Fruit fly (Drosophila melanogaster): ENCODE results near the gene CG13049.
A peak's percentile ranks its signal among the peaks of the same experiment; 100 is the strongest.

The CG13049 gene

DNA sequence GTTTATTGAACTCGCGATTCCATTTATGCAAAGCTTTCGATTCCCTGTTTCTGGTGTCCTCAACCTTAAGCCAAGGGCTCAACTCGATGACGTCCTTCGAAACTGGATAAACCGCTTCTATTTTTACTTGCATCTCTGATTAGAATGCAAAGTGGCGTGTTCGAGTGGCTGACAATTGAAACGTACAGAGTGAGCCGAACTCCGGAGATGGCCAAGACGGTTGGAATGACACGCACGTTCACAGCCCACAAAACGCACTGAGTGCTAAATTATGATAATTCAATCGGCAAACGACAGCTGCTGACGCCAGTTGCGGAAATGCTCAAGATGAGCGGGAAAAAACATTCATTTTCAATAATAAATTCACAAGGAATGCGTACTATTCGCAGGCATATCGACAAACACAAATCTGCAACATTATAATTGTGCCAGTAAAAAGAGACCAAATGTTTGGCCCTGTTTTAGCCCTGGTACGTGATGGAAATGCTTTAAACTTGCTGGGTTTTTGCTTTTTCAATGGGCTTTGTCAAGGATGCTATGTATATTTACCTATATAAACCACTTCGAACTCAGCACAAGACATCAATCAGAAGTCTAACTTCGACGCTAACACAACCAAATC lies 9.3 kb downstream of the CG13049 start, which contains the start of gene CG13066:
TSS of gene CG13066 (plus strand) at position 572 of the 622 bp plus-strand sequence.
- no peak for TF ChIP-seq CG17801 (GFP tag; optimal IDR thresholded peaks at IDR 0.05; ENCODE audit: partially characterized antibody)

DNA sequence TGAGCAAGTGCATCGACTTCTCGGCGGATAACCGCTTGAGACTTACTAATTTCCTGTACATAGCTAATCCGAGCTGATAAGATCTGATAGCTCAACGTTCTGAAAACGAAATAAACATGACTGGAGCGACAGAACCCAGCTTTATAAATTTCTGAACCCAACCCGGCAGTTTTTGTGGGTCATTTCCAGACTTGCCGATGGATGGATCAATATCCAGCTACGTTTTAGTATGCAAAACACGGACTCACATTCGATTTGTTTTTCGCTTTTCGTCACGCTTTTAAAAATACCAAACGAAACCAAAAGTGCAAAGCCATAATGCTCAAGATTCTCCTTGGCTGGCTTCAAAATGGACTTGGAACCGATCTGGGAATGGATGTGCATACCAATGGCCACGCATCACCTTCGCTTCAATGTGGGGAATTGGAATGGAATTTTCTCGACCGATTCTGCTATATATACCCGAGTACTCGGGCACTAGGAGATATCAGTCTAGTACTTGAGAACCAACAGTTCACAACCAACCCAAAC lies 10.9 kb downstream of the CG13049 start, which contains the start of the genes CG34248 and CG13067:
TSS of gene CG34248 (minus strand) at position 101 of the 531 bp plus-strand sequence.
TSS of gene CG13067 (plus strand) at position 481 of the 531 bp plus-strand sequence.
- no peak for TF ChIP-seq CG17801 (GFP tag; optimal IDR thresholded peaks at IDR 0.05; ENCODE audit: partially characterized antibody)

DNA sequence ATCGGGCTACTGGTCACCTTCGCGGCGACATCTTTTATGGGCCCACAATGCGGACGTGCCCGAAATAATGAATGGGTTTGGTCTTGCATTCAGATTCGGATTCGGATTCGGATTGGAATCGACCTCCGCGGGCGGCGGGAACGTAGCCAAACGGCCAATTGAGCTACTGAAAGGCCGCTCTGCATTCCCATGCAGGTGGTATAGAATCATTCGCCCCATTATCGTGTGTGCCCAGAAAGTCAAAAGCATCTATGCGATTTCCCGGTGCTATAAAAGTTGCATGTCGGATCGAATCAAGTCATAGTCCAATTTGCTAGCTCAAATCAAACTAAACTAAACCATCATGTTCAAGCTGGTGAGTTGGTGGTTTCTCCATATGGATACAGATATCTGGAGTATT lies 12.6 kb downstream of the CG13049 start, which contains the start of gene CG13068:
TSS of gene CG13068 (plus strand) at position 301 of the 400 bp plus-strand sequence.
- TF ChIP-seq CG17801 (GFP tag; optimal IDR thresholded peaks at IDR 0.05; ENCODE audit: partially characterized antibody), result no peak

DNA sequence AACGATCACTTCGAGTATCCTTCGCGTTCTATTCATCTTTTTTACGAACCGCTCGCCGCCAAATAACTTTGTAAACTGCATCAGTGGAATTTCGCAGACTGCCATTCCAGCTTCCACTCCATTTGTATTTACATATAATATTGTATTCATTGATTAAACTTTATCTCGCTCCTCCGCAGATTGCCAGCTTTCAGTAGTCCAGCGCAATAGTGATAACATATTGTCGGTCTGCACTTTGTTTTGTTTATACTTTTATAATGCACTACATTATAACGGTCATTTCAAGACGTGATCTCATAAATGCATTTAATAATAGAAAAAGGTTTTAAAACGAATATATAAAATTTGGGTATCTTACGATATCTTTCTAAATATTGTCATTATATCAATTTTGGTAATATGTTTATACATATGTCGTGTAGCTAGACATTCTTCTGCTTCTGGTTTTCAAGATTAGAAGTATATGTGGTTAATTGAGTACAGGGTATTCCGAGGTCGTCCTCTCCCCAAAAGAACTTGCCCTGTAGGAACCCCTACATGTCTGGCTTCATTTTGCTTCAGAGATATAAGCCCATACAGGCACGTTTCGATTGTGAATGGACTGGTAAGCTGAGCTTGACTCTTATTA lies 13.5 kb downstream of the CG13049 start, which contains the start of gene CG4950:
TSS of gene CG4950 (minus strand) at position 51 of the 628 bp plus-strand sequence.
- no peak for TF ChIP-seq CG17801 (GFP tag; optimal IDR thresholded peaks at IDR 0.05; ENCODE audit: partially characterized antibody)

DNA sequence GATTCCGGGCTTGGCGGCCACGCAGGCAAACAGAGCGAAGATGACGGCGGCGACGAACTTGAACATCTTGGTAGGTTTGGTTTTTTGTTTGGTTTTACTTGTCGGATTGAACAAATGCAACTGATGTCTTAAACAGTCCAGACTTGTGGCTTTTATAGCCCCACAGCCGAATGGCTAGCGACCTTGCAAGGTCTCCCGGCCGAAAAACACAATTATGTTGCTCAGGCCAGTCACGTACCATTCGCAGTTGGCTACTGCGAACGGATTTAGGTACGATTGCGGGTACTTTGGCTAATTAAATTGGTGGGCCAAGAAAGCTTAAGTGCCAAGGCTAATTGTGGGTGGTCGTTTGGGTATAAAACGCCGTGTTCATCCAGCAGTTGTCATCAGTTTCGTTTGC lies 16.7 kb downstream of the CG13049 start, which contains the start of the genes CG13051 and CG13069:
TSS of gene CG13051 (minus strand) at position 101 of the 400 bp plus-strand sequence.
TSS of gene CG13069 (plus strand) at position 386 of the 400 bp plus-strand sequence.
- TF ChIP-seq CG17801 (GFP tag; optimal IDR thresholded peaks at IDR 0.05; ENCODE audit: partially characterized antibody), result no peak

DNA sequence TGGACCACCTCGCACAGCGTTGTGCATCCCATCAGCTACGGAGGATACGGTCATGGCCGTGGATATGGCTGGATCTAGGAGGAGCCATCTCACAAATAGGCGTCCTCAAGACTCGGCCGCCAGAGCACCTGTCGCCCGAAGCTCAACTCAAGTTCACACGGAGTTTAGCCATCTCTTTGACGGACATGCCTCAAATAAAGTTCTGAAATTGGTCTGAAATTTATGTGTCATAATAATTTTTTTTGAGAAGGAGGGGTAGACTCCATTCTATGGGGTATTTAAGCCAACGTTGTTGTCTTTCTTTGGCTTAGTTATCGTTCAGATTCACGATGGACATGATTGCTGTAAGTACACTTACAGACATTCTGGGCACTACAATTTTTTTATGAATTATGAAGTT lies 18.7 kb downstream of the CG13049 start, which contains the start of gene CG13070:
TSS of gene CG13070 (plus strand) at position 301 of the 400 bp plus-strand sequence.
- TF ChIP-seq CG17801 (GFP tag; optimal IDR thresholded peaks at IDR 0.05; ENCODE audit: partially characterized antibody), result no peak

DNA sequence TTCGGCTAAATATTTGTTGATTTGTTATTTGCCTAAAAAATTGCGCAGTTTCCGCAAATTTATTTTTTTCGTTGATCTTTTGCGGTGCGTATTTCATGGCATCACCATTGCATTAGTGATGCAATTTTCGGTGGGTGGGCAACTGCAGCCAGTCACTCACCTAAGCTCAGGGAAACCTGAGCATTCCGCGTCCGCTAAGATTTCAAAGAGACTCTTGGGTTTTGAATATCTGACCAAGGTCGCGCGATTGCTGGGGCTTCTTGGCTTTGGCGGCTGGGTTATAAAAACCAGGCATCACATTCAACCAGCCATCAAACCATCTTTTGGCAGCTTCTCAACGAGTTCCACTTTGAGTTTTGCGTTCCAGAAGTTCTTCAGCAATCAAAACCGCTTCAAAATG lies 19.3 kb downstream of the CG13049 start, which contains the start of gene CG13071:
TSS of gene CG13071 (plus strand) at position 301 of the 400 bp plus-strand sequence.
- no peak for TF ChIP-seq CG17801 (GFP tag; optimal IDR thresholded peaks at IDR 0.05; ENCODE audit: partially characterized antibody)

DNA sequence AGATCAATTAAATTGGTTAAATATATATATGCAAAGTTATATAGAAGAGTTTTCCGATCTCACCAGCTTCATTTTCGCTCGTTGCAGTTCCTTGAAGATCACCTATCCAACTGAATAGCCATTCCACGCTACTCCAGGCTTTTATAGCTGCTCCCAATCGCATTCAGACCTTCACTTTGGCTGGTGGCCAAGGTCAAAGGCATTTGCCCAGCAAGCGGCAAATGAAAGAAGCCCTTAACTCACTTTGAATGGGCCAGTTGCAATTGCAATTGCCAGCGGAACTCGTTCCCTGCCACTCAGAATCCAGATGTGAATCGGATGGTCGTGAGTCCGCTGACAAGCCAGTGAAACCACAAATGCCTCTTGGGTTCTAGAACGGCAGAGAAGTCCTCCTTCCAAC lies 20.2 kb downstream of the CG13049 start, which contains the start of gene CG34247:
TSS of gene CG34247 (minus strand) at position 101 of the 400 bp plus-strand sequence.
- no peak for TF ChIP-seq CG17801 (GFP tag; optimal IDR thresholded peaks at IDR 0.05; ENCODE audit: partially characterized antibody)

DNA sequence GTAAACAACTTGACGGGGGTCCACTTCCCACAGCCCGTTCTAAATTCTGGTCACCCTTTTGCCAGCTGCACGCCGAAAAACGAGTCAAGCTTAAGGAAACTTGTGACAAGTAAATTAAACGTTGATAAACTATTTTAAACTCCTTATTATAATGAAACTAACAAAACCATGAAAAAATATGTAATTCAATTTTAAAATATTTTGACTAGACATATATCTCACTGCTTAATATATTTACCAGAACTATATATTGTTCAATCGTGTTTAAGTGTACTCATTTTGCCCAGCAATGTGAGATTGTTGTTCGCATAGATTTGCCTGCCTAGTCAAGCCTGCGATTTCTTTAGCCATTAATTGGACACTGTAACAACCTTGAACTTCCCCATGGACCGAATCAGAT lies 22.2 kb downstream of the CG13049 start, which contains the start of gene CG13053:
TSS of gene CG13053 (minus strand) at position 171 of the 400 bp plus-strand sequence.
- TF ChIP-seq CG17801 (GFP tag; optimal IDR thresholded peaks at IDR 0.05; ENCODE audit: partially characterized antibody), result no peak

DNA sequence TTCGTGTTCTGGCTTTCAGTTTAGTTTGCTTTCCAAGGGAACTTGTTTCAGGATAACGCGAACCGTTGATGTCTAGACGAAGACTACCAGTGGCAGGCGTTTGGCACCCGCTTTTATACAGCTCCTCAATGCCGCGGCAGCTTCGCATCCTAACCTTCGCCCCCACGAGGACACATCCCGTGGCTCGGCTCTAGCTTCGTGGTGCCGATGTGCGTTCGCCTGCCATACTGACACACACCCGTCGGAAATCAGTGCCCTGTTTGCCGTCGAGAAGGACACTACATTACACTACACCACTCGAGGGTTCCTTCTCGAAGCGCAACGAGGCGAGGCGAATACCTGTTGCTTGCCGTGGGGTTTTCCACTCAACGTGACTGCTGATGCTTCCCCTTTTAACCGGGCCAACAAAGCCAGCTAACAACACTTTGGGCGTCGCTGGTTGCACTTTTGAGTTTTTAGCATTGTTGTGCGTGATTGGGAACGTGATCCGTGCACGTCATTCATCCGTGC lies 24.6 kb downstream of the CG13049 start, which contains the start of gene CG13054:
TSS of gene CG13054 (minus strand) at position 74 of the 510 bp plus-strand sequence.
- TF ChIP-seq CG17801 (GFP tag; optimal IDR thresholded peaks at IDR 0.05; ENCODE audit: partially characterized antibody), result no peak

DNA sequence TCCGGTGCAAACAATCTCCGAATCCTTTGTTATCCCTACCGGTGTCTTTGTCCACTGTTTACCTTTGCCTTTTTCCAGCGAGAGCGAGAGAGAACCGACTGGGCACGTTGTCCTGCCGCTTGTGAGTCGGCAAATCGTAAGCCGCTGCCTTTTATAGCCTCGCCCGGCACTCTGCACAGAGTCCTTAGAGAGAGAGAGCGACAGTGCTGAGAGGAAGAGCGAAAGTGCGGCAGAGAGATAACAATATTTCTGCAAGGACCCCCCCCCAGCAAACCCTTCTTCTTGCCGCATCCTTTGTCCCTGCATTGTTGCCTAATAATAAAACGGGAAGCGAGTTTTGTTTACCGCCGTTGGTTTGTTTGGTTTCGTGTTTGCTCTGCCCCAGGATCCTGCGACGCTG lies 29.5 kb downstream of the CG13049 start, which contains the start of gene CG13055:
TSS of gene CG13055 (minus strand) at position 101 of the 400 bp plus-strand sequence.
- TF ChIP-seq CG17801 (GFP tag; optimal IDR thresholded peaks at IDR 0.05; ENCODE audit: partially characterized antibody), result no peak

DNA sequence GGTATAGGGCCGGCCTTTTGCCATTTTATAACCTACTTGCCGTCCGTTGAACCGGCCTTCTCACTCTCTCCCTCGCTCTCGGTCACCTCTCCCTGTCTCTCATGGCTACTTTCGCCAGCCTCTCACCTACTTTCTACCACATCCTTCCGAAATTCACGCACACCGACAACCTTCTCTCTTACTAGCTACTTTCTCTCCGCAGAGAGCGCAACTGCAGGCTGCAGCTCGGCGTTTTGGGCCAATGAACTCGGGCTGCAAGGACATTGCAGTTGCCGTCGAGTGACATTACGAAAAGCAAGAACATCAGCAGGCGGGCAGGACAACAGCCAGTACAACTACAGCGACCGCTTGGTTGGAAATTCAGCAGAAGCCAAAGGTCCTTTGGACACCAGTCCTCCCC lies 40.4 kb downstream of the CG13049 start:
- TF ChIP-seq CG17801 (GFP tag; optimal IDR thresholded peaks at IDR 0.05; ENCODE audit: partially characterized antibody), result no peak

DNA sequence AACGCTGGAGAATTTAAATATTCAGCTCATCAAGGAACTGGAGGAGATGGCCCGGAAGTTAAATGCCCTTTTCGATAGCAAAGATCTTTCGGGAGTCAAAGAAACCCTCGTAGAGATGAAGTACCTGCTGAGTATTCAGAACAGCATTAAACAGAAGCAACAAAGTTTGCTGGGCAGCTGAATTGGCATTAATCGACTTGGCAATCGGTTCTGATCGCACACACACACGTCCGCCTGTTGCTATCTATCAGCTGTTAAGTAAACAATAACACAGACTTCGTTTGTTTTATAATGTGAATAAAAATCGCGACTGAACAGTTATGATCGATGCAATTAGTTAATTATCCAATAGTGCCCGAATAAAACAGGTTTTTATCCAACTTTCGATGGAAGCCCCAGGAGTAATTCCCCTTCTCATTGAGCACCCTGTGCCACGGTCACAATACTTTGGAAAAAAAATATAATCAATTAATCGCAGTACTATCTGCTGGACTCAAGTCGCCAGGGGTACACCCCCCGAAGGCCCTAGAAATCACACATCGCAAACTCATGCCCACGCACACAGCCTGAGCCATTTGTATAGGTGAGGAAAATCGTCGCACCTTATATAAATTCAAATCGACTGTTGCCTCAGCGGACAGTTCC lies 47.8 kb downstream of the CG13049 start:
- TF ChIP-seq CG17801 (GFP tag; optimal IDR thresholded peaks at IDR 0.05; ENCODE audit: partially characterized antibody), result no peak

DNA sequence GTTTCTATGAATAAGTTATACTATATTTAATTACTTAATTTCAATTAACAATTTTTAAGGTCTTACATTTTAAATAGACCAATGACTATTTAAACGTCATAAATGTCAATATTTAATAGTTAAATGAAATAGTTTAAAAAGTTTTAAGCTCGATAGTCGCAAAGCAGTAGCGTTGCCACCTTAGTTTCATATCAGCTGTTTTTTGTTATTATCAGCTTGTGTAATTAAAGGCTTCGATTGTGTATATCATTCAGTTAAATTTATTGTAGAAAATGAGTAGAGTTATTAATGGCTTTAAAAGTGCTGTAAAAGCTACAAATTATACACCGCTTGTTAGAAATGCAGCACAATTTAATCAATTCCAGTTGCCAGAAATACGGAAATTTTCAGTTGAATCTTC lies 48.8 kb downstream of the CG13049 start, which contains the start of gene Hsc20:
TSS of gene Hsc20 (plus strand) at position 204 of the 400 bp plus-strand sequence.
- TF ChIP-seq CG17801 (GFP tag; optimal IDR thresholded peaks at IDR 0.05; ENCODE audit: partially characterized antibody), result peak; percentile 11
